Worm (Caenorhabditis elegans): ENCODE measurements around the gene F55C5.17.
A peak's percentile ranks its signal among the peaks of the same experiment; 100 is the strongest.

Gene F55C5.17

ce11 chrV:12316076-12316475 is 13.7 kb downstream of the F55C5.17 start:
- TF ChIP-seq ets-4 (tag; optimal IDR thresholded peaks at IDR 0.05) (no peak), pax-1 (tag; optimal IDR thresholded peaks at IDR 0.05) (no peak), ceh-48 (tag; optimal IDR thresholded peaks at IDR 0.05) (no peak), C08G9.2 (tag; optimal IDR thresholded peaks at IDR 0.05) (no peak), tbx-2 (tag; optimal IDR thresholded peaks at IDR 0.05) (no peak), madf-2 (tag; optimal IDR thresholded peaks at IDR 0.05) (no peak), sdc-2 (tag; optimal IDR thresholded peaks at IDR 0.05) (no peak), ref-2 (tag; optimal IDR thresholded peaks at IDR 0.05) (no peak), ceh-6 (GFP tag; optimal IDR thresholded peaks at IDR 0.05) (no peak), fkh-10 (GFP tag; optimal IDR thresholded peaks at IDR 0.05) (no peak), fax-1 (tag; optimal IDR thresholded peaks at IDR 0.05) (no peak), ztf-16 (tag; optimal IDR thresholded peaks at IDR 0.05) (no peak), lim-6 (tag; optimal IDR thresholded peaks at IDR 0.05) (no peak), elt-2 (tag; optimal IDR thresholded peaks at IDR 0.05) (no peak)

- no peak for TF ChIP-seq C38D4.7 (GFP tag; optimal IDR thresholded peaks at IDR 0.05)
- TF ChIP-seq nhr-11 (tag; optimal IDR thresholded peaks at IDR 0.05) = no peak
- TF ChIP-seq gmeb-2 (tag; optimal IDR thresholded peaks at IDR 0.05) = no peak
Observed at ce11 chrV:12317080-12317479, 14.7 kb downstream of the F55C5.17 start, which contains the start of gene R04F11.3. Gene R04F11.3 (minus strand): TSS chrV:12317180.

DNA sequence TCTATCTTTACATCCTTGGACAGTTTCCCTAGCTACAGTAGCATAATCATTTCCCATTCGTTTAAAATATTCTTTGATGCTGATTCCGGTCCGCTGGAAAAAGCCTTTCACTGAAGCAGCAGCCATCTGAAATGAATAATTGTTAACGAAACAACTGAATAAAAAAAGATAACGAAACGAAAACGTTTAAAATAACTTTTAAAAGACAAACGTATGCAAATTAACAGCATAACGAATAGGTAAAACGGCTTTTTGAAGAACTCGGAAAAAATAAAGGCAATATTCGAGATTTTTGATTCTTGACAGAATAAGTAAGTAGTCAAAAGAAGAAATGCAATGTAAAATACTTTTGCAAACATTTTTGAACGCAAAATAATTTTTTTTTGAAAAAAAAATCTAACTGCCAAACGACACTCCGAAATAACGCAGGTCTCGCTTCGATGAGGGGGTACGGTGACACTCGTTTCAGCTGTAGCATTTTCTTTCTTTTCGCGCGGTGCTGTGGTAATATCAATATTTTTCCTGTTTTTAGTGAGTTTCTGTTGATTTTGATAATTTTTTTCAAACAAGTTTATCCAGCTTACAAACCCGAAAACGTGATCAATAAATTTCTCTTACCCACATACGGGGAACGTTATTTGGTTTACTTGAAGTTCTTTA is 15.7 kb downstream of the F55C5.17 start, which contains the start of the genes R04F11.5 and R04F11.2:
Gene R04F11.5 (minus strand): TSS at position 126 of the 660 bp plus-strand sequence.
Gene R04F11.2 (plus strand): TSS at position 488 of the 660 bp plus-strand sequence.
- TF ChIP-seq ceh-30 (tag; optimal IDR thresholded peaks at IDR 0.05) = no peak
- TF ChIP-seq nfya-1 (tag; optimal IDR thresholded peaks at IDR 0.05) = peak; percentile 84
- TF ChIP-seq dve-1 (tag; optimal IDR thresholded peaks at IDR 0.05) = no peak
- TF ChIP-seq pag-3 (tag; optimal IDR thresholded peaks at IDR 0.05; ENCODE audit: borderline replicate concordance) = no peak
- no peak for TF ChIP-seq mec-3 (tag; optimal IDR thresholded peaks at IDR 0.05; ENCODE audit: borderline replicate concordance)
- TF ChIP-seq unc-42 (tag; optimal IDR thresholded peaks at IDR 0.05) = peak; percentile 15
- no peak for TF ChIP-seq unc-86 (tag; optimal IDR thresholded peaks at IDR 0.05)
- TF ChIP-seq ref-2 (tag; optimal IDR thresholded peaks at IDR 0.05) = peak; percentile 12
- TF ChIP-seq ceh-22 (tag; optimal IDR thresholded peaks at IDR 0.05) = no peak
- no peak for TF ChIP-seq tbx-7 (tag; optimal IDR thresholded peaks at IDR 0.05)
- TF ChIP-seq ceh-18 (tag; optimal IDR thresholded peaks at IDR 0.05) = peak; percentile 8
- no peak for TF ChIP-seq tbx-2 (tag; optimal IDR thresholded peaks at IDR 0.05)
- TF ChIP-seq pat-9 (tag; optimal IDR thresholded peaks at IDR 0.05) = no peak
- peak; percentile 53 for TF ChIP-seq ceh-31 (tag; optimal IDR thresholded peaks at IDR 0.05)
- peak; percentile 6 for TF ChIP-seq fkh-10 (GFP tag; optimal IDR thresholded peaks at IDR 0.05)
- no peak for TF ChIP-seq eyg-1 (tag; optimal IDR thresholded peaks at IDR 0.05)

DNA sequence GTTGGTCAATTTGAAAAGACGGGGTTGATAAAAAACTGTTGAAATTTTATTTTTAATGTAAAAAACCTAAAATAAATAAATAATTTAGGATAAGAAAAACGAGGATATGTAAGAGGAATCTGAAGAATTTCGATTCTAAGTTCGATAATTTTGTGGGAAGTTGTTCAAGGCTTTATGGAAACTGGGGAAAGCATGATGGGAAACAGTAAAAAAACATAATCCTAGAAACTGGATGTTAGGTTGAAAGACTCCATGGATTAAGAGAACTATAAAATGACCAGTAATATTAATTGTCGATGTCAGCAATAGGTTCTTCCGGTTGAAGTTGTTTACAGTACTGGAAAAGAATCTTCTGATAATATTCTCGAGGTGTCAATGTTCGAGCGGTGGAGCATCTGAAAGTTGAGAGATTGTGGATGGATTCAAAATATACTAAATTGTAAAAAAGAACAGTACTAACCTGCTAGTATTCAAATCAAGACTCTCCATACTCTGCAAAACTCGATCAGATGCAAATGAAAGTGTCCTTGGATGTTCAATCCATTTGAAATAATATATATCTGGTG is 18.0 kb downstream of the F55C5.17 start:
- TF ChIP-seq ceh-30 (tag; optimal IDR thresholded peaks at IDR 0.05) (no peak), ceh-22 (tag; optimal IDR thresholded peaks at IDR 0.05) (no peak), unc-86 (tag; optimal IDR thresholded peaks at IDR 0.05) (no peak), ceh-31 (tag; optimal IDR thresholded peaks at IDR 0.05) (no peak), ztf-16 (tag; optimal IDR thresholded peaks at IDR 0.05) (no peak), C38D4.7 (GFP tag; optimal IDR thresholded peaks at IDR 0.05) (no peak), fax-1 (tag; optimal IDR thresholded peaks at IDR 0.05) (no peak), elt-4 (tag; optimal IDR thresholded peaks at IDR 0.05) (no peak), fkh-10 (GFP tag; optimal IDR thresholded peaks at IDR 0.05) (no peak), hlh-6 (tag; optimal IDR thresholded peaks at IDR 0.05) (no peak), pha-4 (tag; optimal IDR thresholded peaks at IDR 0.05) (no peak), ceh-18 (tag; optimal IDR thresholded peaks at IDR 0.05) (no peak), unc-55 (GFP tag; optimal IDR thresholded peaks at IDR 0.05) (no peak)

Data from whole organism, late embryonic.